Worm (Caenorhabditis elegans) whole organism, L4 larva: ENCODE data around the gene T05E12.8.

ENCODE experiments used
- duxl-1 ChIP-seq: sonication (generic microtip); optimal IDR thresholded peaks from 2 replicates; lab custom pipeline; 2016; ENCODE audit warnings: mild to moderate bottlenecking, missing genetic modification characterization, moderate library complexity, missing compliant biosample characterization; ENCODE audit not compliant: poor library complexity
- mdt-29 ChIP-seq: fragments of 200-800 bp; sonication (Bioruptor generic); IDR thresholded peaks from 2 replicates; pipeline ENCODE4 v1.3.6; 2022; ENCODE audit warnings: missing genetic modification reagents, missing genetic modification characterization, missing compliant biosample characterization
- rbr-2 ChIP-seq: sonication (generic microtip); optimal IDR thresholded peaks from 2 replicates; lab custom pipeline; 2016; ENCODE audit warnings: missing genotype, missing genetic modification characterization, missing compliant biosample characterization
- zip-2 ChIP-seq: fragments of 150-350 bp; optimal IDR thresholded peaks from 2 replicates; lab custom pipeline; 2014; ENCODE audit warnings: missing biosample characterization, missing genetic modification characterization

- TF ChIP-seq zip-2 (tag; lab: Kevin White, UChicago) = no peak
- no peak for TF ChIP-seq rbr-2 (tag; lab: Kevin White, UChicago)
- no peak for TF ChIP-seq duxl-1 (tag; lab: Kevin White, UChicago)
- no peak for TF ChIP-seq mdt-29
Observed at ce11 chrV:17082718-17083117, 13.8 kb downstream of the T05E12.8 start, which contains the start of gene T05E12.9.
